Fruit fly (Drosophila melanogaster): ENCODE measurements around the gene Edem1.

Gene Edem1

dm6 chrX:1877107-1877736 is 31.4 kb downstream of the Edem1 start, which contains the start of the genes CG14817 and CG14805 (continued):
- no peak for TF ChIP-seq Blimp-1 (GFP tag; optimal IDR thresholded peaks at IDR 0.05)
- no peak for TF ChIP-seq CG1792 (GFP tag; optimal IDR thresholded peaks at IDR 0.05)
- 0 out of 3 replicates have a peak, but pooled peaks have one; percentile 8 for TF ChIP-seq Mrtf (GFP tag; IDR thresholded peaks at IDR 0.05)
- no peak for TF ChIP-seq Dbx (GFP tag; IDR thresholded peaks at IDR 0.05)
- peak; percentile 51 for TF ChIP-seq bigmax (GFP tag; optimal IDR thresholded peaks at IDR 0.05)
- no peak for TF ChIP-seq NC2α (GFP tag; optimal IDR thresholded peaks at IDR 0.05)
- no peak for TF ChIP-seq da (GFP tag; optimal IDR thresholded peaks at IDR 0.05)
- TF ChIP-seq CG4617 (GFP tag; optimal IDR thresholded peaks at IDR 0.05; ENCODE audit: borderline replicate concordance): peak; percentile 74
- TF ChIP-seq CG11723 (GFP tag; optimal IDR thresholded peaks at IDR 0.05): peak; percentile 62
- 0 out of 3 replicates have a peak, but pooled peaks have one; percentile 27 for TF ChIP-seq knrl (GFP tag; IDR thresholded peaks at IDR 0.05; ENCODE audit: partially characterized antibody)
- peak; percentile 76 for TF ChIP-seq Fer3 (tag; optimal IDR thresholded peaks at IDR 0.05)
- peak; percentile 58; the same call in 1 of the 2 replicates for TF ChIP-seq seq (GFP tag; IDR thresholded peaks at IDR 0.05)
- peak; percentile 2 for TF ChIP-seq pb (GFP tag; optimal IDR thresholded peaks at IDR 0.05)
- peak; percentile 80 for TF ChIP-seq unpg (GFP tag; optimal IDR thresholded peaks at IDR 0.05)
- TF ChIP-seq ranshi (GFP tag; IDR thresholded peaks at IDR 0.05): peak; percentile 19; the same call in 1 of the 2 replicates
- peak; percentile 56 for TF ChIP-seq Scr (GFP tag; IDR thresholded peaks at IDR 0.05; ENCODE audit: partially characterized antibody)
- no peak for TF ChIP-seq CG16815 (GFP tag; optimal IDR thresholded peaks at IDR 0.05)
- TF ChIP-seq h (optimal IDR thresholded peaks at IDR 0.05): no peak
- TF ChIP-seq CG10366 (GFP tag; IDR thresholded peaks at IDR 0.05): peak; percentile 21; the same call in 1 of the 2 replicates
- TF ChIP-seq pros (GFP tag; optimal IDR thresholded peaks at IDR 0.05): no peak
- TF ChIP-seq CG17186 (GFP tag; optimal IDR thresholded peaks at IDR 0.05): peak; percentile 50
- TF ChIP-seq Lim3 (GFP tag; IDR thresholded peaks at IDR 0.05): no peak
- peak; percentile 30 for TF ChIP-seq Deaf1 (tag; optimal IDR thresholded peaks at IDR 0.05)
- no peak for TF ChIP-seq CG7745 (tag; optimal IDR thresholded peaks at IDR 0.05)
- peak; percentile 79 for TF ChIP-seq CG12219 (GFP tag; optimal IDR thresholded peaks at IDR 0.05)
- TF ChIP-seq CG31441 (GFP tag; IDR thresholded peaks at IDR 0.05): peak; percentile 75
- TF ChIP-seq chm (GFP tag; IDR thresholded peaks at IDR 0.05): peak; percentile 85
- TF ChIP-seq CG7963 (GFP tag; IDR thresholded peaks at IDR 0.05; ENCODE audit: partially characterized antibody): no peak
- TF ChIP-seq chinmo (GFP tag; IDR thresholded peaks at IDR 0.05; ENCODE audit: partially characterized antibody): no peak
- TF ChIP-seq CG17568 (GFP tag; optimal IDR thresholded peaks at IDR 0.05): no peak
- TF ChIP-seq Oaz (GFP tag; IDR thresholded peaks at IDR 0.05): no peak
- TF ChIP-seq CG8281 (tag; optimal IDR thresholded peaks at IDR 0.05): no peak
- no peak for TF ChIP-seq CG14441 (GFP tag; IDR thresholded peaks at IDR 0.05)
- no peak for TF ChIP-seq luna (GFP tag; optimal IDR thresholded peaks at IDR 0.05)
- TF ChIP-seq lilli (GFP tag; optimal IDR thresholded peaks at IDR 0.05): no peak
- peak; percentile 93 for TF ChIP-seq Fer1 (GFP tag; optimal IDR thresholded peaks at IDR 0.05)
- TF ChIP-seq C15 (GFP tag; IDR thresholded peaks at IDR 0.05): 0 out of 3 replicates have a peak, but pooled peaks have one; percentile 44
- TF ChIP-seq CG31365 (tag; optimal IDR thresholded peaks at IDR 0.05): peak; percentile 76
- peak; percentile 63 for TF ChIP-seq CG10979 (tag; optimal IDR thresholded peaks at IDR 0.05)

dm6 chrX:1873515-1874126 is 35.0 kb downstream of the Edem1 start, which contains the start of the genes Pgam5 and Vps26:
Pgam5 (minus strand) TSS chrX:1873565.
Vps26 (plus strand) TSS chrX:1873853.
- peak; percentile 95 for TF ChIP-seq CG17385 (GFP tag; optimal IDR thresholded peaks at IDR 0.05)
- peak; percentile 49 for TF ChIP-seq Ets97D (GFP tag; optimal IDR thresholded peaks at IDR 0.05)
- peak; percentile 15 for TF ChIP-seq hkb (optimal IDR thresholded peaks at IDR 0.05)
- no peak for TF ChIP-seq hkb (GFP tag; IDR thresholded peaks at IDR 0.05)
- no peak for TF ChIP-seq CG7963 (GFP tag; IDR thresholded peaks at IDR 0.05; ENCODE audit: partially characterized antibody)
- peak; percentile 38 for TF ChIP-seq Sry-δ (GFP tag; optimal IDR thresholded peaks at IDR 0.05)
- peak; percentile 67 for TF ChIP-seq gfzf (GFP tag; optimal IDR thresholded peaks at IDR 0.05)
- TF ChIP-seq Sin3A (optimal IDR thresholded peaks at IDR 0.05): peak; percentile 51
- TF ChIP-seq CG9797 (GFP tag; optimal IDR thresholded peaks at IDR 0.05): peak; percentile 69
- TF ChIP-seq MBD-R2 (GFP tag; IDR thresholded peaks at IDR 0.05): peak; percentile 22
- peak; percentile 91 for TF ChIP-seq nerfin-1 (tag; optimal IDR thresholded peaks at IDR 0.05)
- no peak for TF ChIP-seq tll (GFP tag; optimal IDR thresholded peaks at IDR 0.05)
- TF ChIP-seq CG2116 (GFP tag; optimal IDR thresholded peaks at IDR 0.05): peak; percentile 30
